Worm (Caenorhabditis elegans) whole organism, late embryonic: ENCODE data around the gene emg-1.

Source experiments
- C08G9.2 ChIP-seq: sonication (generic microtip); optimal IDR thresholded peaks from 2 replicates; lab custom pipeline; 2016; ENCODE audit warnings: mild to moderate bottlenecking, missing genetic modification characterization, moderate library complexity, missing compliant biosample characterization
- F13H6.1 ChIP-seq: sonication (generic microtip); optimal IDR thresholded peaks from 2 replicates; lab custom pipeline; 2016; ENCODE audit warnings: missing genetic modification characterization, missing compliant biosample characterization
- K09A11.1 ChIP-seq: sonication (generic microtip); optimal IDR thresholded peaks from 2 replicates; lab custom pipeline; 2017; ENCODE audit warnings: antibody characterized with exemption, mild to moderate bottlenecking, missing genetic modification characterization, missing compliant biosample characterization; ENCODE audit not compliant: insufficient read depth
- Y22D7AL.16 ChIP-seq: sonication (generic microtip); optimal IDR thresholded peaks from 2 replicates; lab custom pipeline; 2016; ENCODE audit warnings: missing genetic modification characterization, missing compliant biosample characterization
- ahr-1 ChIP-seq: sonication (generic microtip); optimal IDR thresholded peaks from 2 replicates; lab custom pipeline; 2016; ENCODE audit warnings: missing genetic modification characterization, missing compliant biosample characterization
- ceh-14 ChIP-seq: sonication (generic microtip); optimal IDR thresholded peaks from 2 replicates; lab custom pipeline; 2016; ENCODE audit warnings: missing genotype, missing genetic modification characterization, missing compliant biosample characterization
- ceh-18 ChIP-seq: sonication (generic microtip); optimal IDR thresholded peaks from 2 replicates; lab custom pipeline; 2016; ENCODE audit warnings: missing genetic modification characterization, missing compliant biosample characterization
- ceh-19 ChIP-seq: fragments of 200-800 bp; sonication (Bioruptor generic); optimal IDR thresholded peaks from 2 replicates; lab custom pipeline; 2018; ENCODE audit warnings: mild to moderate bottlenecking, missing genetic modification characterization, missing compliant biosample characterization
- ceh-2 ChIP-seq: sonication (generic microtip); optimal IDR thresholded peaks from 2 replicates; lab custom pipeline; 2016; ENCODE audit warnings: missing genotype, missing genetic modification characterization, missing compliant biosample characterization
- ceh-24 ChIP-seq: sonication (generic microtip); optimal IDR thresholded peaks from 2 replicates; lab custom pipeline; 2016; ENCODE audit warnings: mild to moderate bottlenecking, missing genetic modification characterization, missing compliant biosample characterization
- ceh-30 ChIP-seq: fragments of 150-350 bp; optimal IDR thresholded peaks from 2 replicates; lab custom pipeline; 2014; ENCODE audit warnings: missing biosample characterization, missing genetic modification characterization
- ceh-31 ChIP-seq: sonication (generic microtip); optimal IDR thresholded peaks from 2 replicates; lab custom pipeline; 2016; ENCODE audit warnings: missing genetic modification characterization, missing compliant biosample characterization
- ceh-34 ChIP-seq: sonication (generic microtip); optimal IDR thresholded peaks from 2 replicates; lab custom pipeline; 2016; ENCODE audit warnings: mild to moderate bottlenecking, missing genetic modification characterization, missing compliant biosample characterization
- ceh-45 ChIP-seq: fragments of 200-800 bp; sonication (Bioruptor generic); IDR thresholded peaks from 2 replicates; pipeline ENCODE4 v1.3.6; 2022; ENCODE audit warnings: missing genetic modification reagents, missing genetic modification characterization, missing compliant biosample characterization
- ceh-48 ChIP-seq: sonication (generic microtip); optimal IDR thresholded peaks from 2 replicates; lab custom pipeline; 2016; ENCODE audit warnings: missing genetic modification characterization, inconsistent platforms, missing compliant biosample characterization
- ceh-6 ChIP-seq: fragments of 200-800 bp; sonication (Bioruptor generic); optimal IDR thresholded peaks from 2 replicates; lab custom pipeline; 2018; ENCODE audit warnings: mild to moderate bottlenecking, missing genetic modification characterization, missing compliant biosample characterization
- ceh-9 ChIP-seq: sonication (generic microtip); optimal IDR thresholded peaks from 2 replicates; lab custom pipeline; 2016; ENCODE audit warnings: mild to moderate bottlenecking, missing genetic modification characterization, inconsistent platforms, missing compliant biosample characterization
- che-1 ChIP-seq: sonication (generic microtip); optimal IDR thresholded peaks from 2 replicates; lab custom pipeline; 2016; ENCODE audit warnings: mild to moderate bottlenecking, missing genetic modification characterization, missing compliant biosample characterization
- dve-1 ChIP-seq: sonication (generic microtip); optimal IDR thresholded peaks from 2 replicates; lab custom pipeline; 2017; ENCODE audit warnings: antibody characterized with exemption, mild to moderate bottlenecking, missing genetic modification characterization, missing compliant biosample characterization
- elt-4 ChIP-seq: sonication (generic microtip); optimal IDR thresholded peaks from 2 replicates; lab custom pipeline; 2016; ENCODE audit warnings: missing genetic modification characterization, missing compliant biosample characterization
- ets-4 ChIP-seq: sonication (generic microtip); optimal IDR thresholded peaks from 2 replicates; lab custom pipeline; 2016; ENCODE audit warnings: missing genetic modification characterization, missing compliant biosample characterization
- eyg-1 ChIP-seq: sonication (generic microtip); optimal IDR thresholded peaks from 2 replicates; lab custom pipeline; 2016; ENCODE audit warnings: missing genotype, missing genetic modification characterization, missing compliant biosample characterization
- fax-1 ChIP-seq: sonication (generic microtip); optimal IDR thresholded peaks from 2 replicates; lab custom pipeline; 2016; ENCODE audit warnings: missing genotype, missing genetic modification characterization, missing compliant biosample characterization
- fkh-10 ChIP-seq: fragments of 150-350 bp; optimal IDR thresholded peaks from 2 replicates; lab custom pipeline; 2014; ENCODE audit warnings: missing biosample characterization, missing genetic modification reagents, missing genetic modification characterization
- fkh-6 ChIP-seq: sonication (generic microtip); optimal IDR thresholded peaks from 2 replicates; lab custom pipeline; 2016; ENCODE audit warnings: missing genetic modification characterization, missing compliant biosample characterization
- gmeb-2 ChIP-seq: sonication (generic microtip); optimal IDR thresholded peaks from 2 replicates; lab custom pipeline; 2016; ENCODE audit warnings: missing genetic modification characterization, inconsistent platforms, missing compliant biosample characterization
- hlh-6 ChIP-seq: sonication (generic microtip); optimal IDR thresholded peaks from 2 replicates; lab custom pipeline; 2016; ENCODE audit warnings: missing genotype, missing genetic modification characterization, missing compliant biosample characterization
- hlh-8 ChIP-seq: sonication (generic microtip); optimal IDR thresholded peaks from 2 replicates; lab custom pipeline; 2016; ENCODE audit warnings: missing genotype, missing genetic modification characterization, missing compliant biosample characterization
- lim-6 ChIP-seq: sonication (generic microtip); optimal IDR thresholded peaks from 2 replicates; lab custom pipeline; 2016; ENCODE audit warnings: missing genetic modification characterization, missing compliant biosample characterization
- lin-11 ChIP-seq: fragments of 200-800 bp; sonication (Bioruptor generic); optimal IDR thresholded peaks from 2 replicates; lab custom pipeline; 2018; ENCODE audit warnings: mild to moderate bottlenecking, missing genetic modification characterization, missing compliant biosample characterization
- mec-3 ChIP-seq: sonication (generic microtip); optimal IDR thresholded peaks from 2 replicates; lab custom pipeline; 2016; ENCODE audit warnings: borderline replicate concordance, missing genetic modification characterization, missing compliant biosample characterization
- nfya-1 ChIP-seq: sonication (generic microtip); optimal IDR thresholded peaks from 2 replicates; lab custom pipeline; 2017; ENCODE audit warnings: missing genetic modification characterization, mild to moderate bottlenecking, missing compliant biosample characterization, antibody characterized with exemption, moderate library complexity
- pag-3 ChIP-seq: sonication (generic microtip); optimal IDR thresholded peaks from 2 replicates; lab custom pipeline; 2016; ENCODE audit warnings: missing compliant biosample characterization, missing genetic modification characterization, borderline replicate concordance
- pat-9 ChIP-seq: fragments of 200-800 bp; sonication (Bioruptor generic); optimal IDR thresholded peaks from 2 replicates; lab custom pipeline; 2018; ENCODE audit warnings: mild to moderate bottlenecking, missing genetic modification characterization, moderate library complexity, missing compliant biosample characterization
- pqm-1 ChIP-seq: sonication (generic microtip); optimal IDR thresholded peaks from 2 replicates; lab custom pipeline; 2016; ENCODE audit warnings: missing genetic modification characterization, missing compliant biosample characterization
- pros-1 ChIP-seq: fragments of 150-350 bp; optimal IDR thresholded peaks from 2 replicates; lab custom pipeline; 2014; ENCODE audit warnings: missing biosample characterization, missing genetic modification reagents, missing genetic modification characterization
- ref-2 ChIP-seq: sonication (generic microtip); optimal IDR thresholded peaks from 2 replicates; lab custom pipeline; 2016; ENCODE audit warnings: missing genetic modification characterization, missing compliant biosample characterization
- rnt-1 ChIP-seq: sonication (generic microtip); optimal IDR thresholded peaks from 2 replicates; lab custom pipeline; 2016; ENCODE audit warnings: missing genetic modification characterization, missing compliant biosample characterization
- sox-4 ChIP-seq: sonication (generic microtip); optimal IDR thresholded peaks from 2 replicates; lab custom pipeline; 2017; ENCODE audit warnings: mild to moderate bottlenecking, missing genetic modification characterization, inconsistent platforms, missing compliant biosample characterization
- syd-9 ChIP-seq: sonication (generic microtip); optimal IDR thresholded peaks from 2 replicates; lab custom pipeline; 2016; ENCODE audit warnings: mild to moderate bottlenecking, missing genetic modification characterization, moderate library complexity, missing compliant biosample characterization
- tbx-2 ChIP-seq: sonication (generic microtip); optimal IDR thresholded peaks from 2 replicates; lab custom pipeline; 2016; ENCODE audit warnings: missing genetic modification characterization, missing compliant biosample characterization
- ttx-3 ChIP-seq: sonication (generic microtip); optimal IDR thresholded peaks from 2 replicates; lab custom pipeline; 2016; ENCODE audit warnings: missing genetic modification reagents, missing genetic modification characterization, missing compliant biosample characterization
- unc-3 ChIP-seq, 2 experiments: fragments of 200-800 bp in 1 of 2; sonication (Bioruptor generic) in 1 of 2; sonication (generic microtip) in 1 of 2; conservative IDR thresholded peaks in 1 of 2; optimal IDR thresholded peaks in 1 of 2; 2 replicates each; pipeline versions ENCODE4 v1.3.6 to Lab custom; 2016 to 2022; ENCODE audit warnings: missing compliant biosample characterization in 2 of 2, missing genetic modification characterization in 2 of 2, missing genetic modification reagents in 1 of 2
- unc-42 ChIP-seq: sonication (generic microtip); optimal IDR thresholded peaks from 2 replicates; lab custom pipeline; 2016; ENCODE audit warnings: missing genotype, missing genetic modification characterization, missing compliant biosample characterization
- unc-55 ChIP-seq: sonication (generic microtip); optimal IDR thresholded peaks from 2 replicates; lab custom pipeline; 2017; ENCODE audit warnings: missing biosample characterization, missing genetic modification reagents, missing genetic modification characterization
- unc-86 ChIP-seq: sonication (generic microtip); optimal IDR thresholded peaks from 2 replicates; lab custom pipeline; 2016; ENCODE audit warnings: missing genetic modification characterization, missing compliant biosample characterization

emg-1 gene

ce11 chrIII:10632590-10633402 lies 16.5 kb upstream of the emg-1 start, which contains the start of gene Y39A1A.10:
TSS of gene Y39A1A.10 (plus strand) at chrIII:10632728.
- TF ChIP-seq K09A11.1 (no peak), ceh-45 (GFP tag; lab: Robert Waterston, UW) (no peak), pqm-1 (no peak), tbx-2 (tag; lab: Kevin White, UChicago) (peak; percentile 0), syd-9 (tag; lab: Kevin White, UChicago) (no peak), ceh-24 (tag; lab: Kevin White, UChicago) (no peak)
- TF ChIP-seq, all 69 proteins: peak for 1

ce11 chrIII:10633403-10633674 lies 16.0 kb upstream of the emg-1 start, which contains the start of gene Y39A1A.9:
TSS of gene Y39A1A.9 (minus strand) at chrIII:10633501.
- TF ChIP-seq ceh-31 (tag; lab: Kevin White, UChicago) (no peak), pag-3 (tag; lab: Kevin White, UChicago) (no peak), sox-4 (no peak), unc-42 (no peak)

DNA sequence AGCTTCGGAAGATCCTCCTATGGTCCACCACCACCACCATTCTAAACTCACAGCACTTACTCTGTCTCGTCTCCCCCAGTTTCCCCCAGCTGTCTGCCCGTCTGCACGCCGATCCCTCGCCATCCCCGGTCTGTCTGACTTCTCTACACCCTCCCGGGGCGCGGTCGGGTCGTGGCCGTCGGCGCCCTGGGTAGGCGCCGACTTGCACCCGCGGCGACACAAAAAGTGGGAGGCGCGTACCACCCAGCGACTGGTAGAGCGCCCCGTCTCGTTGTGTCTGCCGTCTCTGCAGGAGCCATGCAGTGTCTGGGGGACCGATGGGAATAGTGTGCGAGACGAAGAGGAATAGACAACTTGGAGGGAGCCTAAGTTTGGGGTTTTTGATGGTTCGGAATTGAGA lies 15.3 kb upstream of the emg-1 start:
- TF ChIP-seq pros-1 (peak; percentile 95), ceh-2 (tag; lab: Kevin White, UChicago) (peak; percentile 27), che-1 (tag; lab: Kevin White, UChicago) (no peak), Y22D7AL.16 (tag; lab: Kevin White, UChicago) (no peak), eyg-1 (tag; lab: Kevin White, UChicago) (no peak), fkh-6 (tag; lab: Kevin White, UChicago) (no peak), ets-4 (tag; lab: Kevin White, UChicago) (peak; percentile 37), tbx-2 (tag; lab: Kevin White, UChicago) (peak; percentile 86), elt-4 (tag; lab: Kevin White, UChicago) (no peak), unc-55 (GFP tag; lab: Kevin White, UChicago) (peak; percentile 55), ceh-9 (tag; lab: Kevin White, UChicago) (no peak), ttx-3 (no peak), ceh-18 (tag; lab: Kevin White, UChicago) (peak; percentile 75), dve-1 (tag; lab: Kevin White, UChicago) (peak; percentile 52), lin-11 (no peak), hlh-8 (tag; lab: Kevin White, UChicago) (no peak), unc-3 (GFP tag; conservative IDR thresholded peaks at IDR 0.05; lab: Robert Waterston, UW) (peak; percentile 10; the same call in 1 of the 2 replicates), unc-3 (tag; optimal IDR thresholded peaks at IDR 0.05; lab: Kevin White, UChicago) (no peak), mec-3 (no peak), pqm-1 (peak; percentile 62), C08G9.2 (tag; lab: Kevin White, UChicago) (peak; percentile 9), ceh-31 (tag; lab: Kevin White, UChicago) (peak; percentile 87), ceh-6 (GFP tag; lab: Kevin White, UChicago) (no peak), ceh-48 (tag; lab: Kevin White, UChicago) (no peak), pat-9 (no peak), rnt-1 (tag; lab: Kevin White, UChicago) (peak; percentile 89), unc-86 (tag; lab: Kevin White, UChicago) (peak; percentile 51), sox-4 (peak; percentile 42), K09A11.1 (peak; percentile 86), ceh-14 (tag; lab: Kevin White, UChicago) (peak; percentile 70), gmeb-2 (tag; lab: Kevin White, UChicago) (peak; percentile 15), hlh-6 (tag; lab: Kevin White, UChicago) (no peak), ceh-19 (GFP tag; lab: Kevin White, UChicago) (no peak), nfya-1 (tag; lab: Kevin White, UChicago) (peak; percentile 97), fkh-10 (peak; percentile 54), fax-1 (tag; lab: Kevin White, UChicago) (no peak), ahr-1 (tag; lab: Kevin White, UChicago) (no peak), ref-2 (tag; lab: Kevin White, UChicago) (peak; percentile 91), ceh-34 (tag; lab: Kevin White, UChicago) (peak; percentile 67), lim-6 (tag; lab: Kevin White, UChicago) (peak; percentile 23), syd-9 (tag; lab: Kevin White, UChicago) (peak; percentile 68), ceh-30 (tag; lab: Kevin White, UChicago) (no peak), F13H6.1 (tag; lab: Kevin White, UChicago) (peak; percentile 85), unc-42 (no peak)
